Fruit fly (Drosophila melanogaster): Measurements from ENCODE around the gene CG7069.

DNA sequence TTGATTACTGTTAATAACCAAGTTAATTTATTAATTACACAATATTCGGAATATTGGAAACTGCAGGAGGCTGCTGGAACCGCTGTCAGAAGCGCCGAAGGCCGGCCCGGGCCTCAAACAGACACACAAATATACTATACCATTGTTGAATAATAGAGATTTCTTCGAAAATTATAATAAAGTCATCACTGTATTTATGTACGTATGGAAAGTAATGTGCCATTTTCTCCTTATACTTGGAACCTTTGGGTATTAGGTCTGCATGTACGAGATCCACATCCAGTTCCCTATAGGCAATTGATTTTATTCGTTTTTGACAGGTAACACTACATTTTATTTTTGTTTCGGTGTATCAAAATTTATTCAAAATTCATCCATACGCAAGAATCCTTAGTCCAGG is at the start of gene CG7069:
- TF ChIP-seq Myc (optimal IDR thresholded peaks at IDR 0.05) (no peak), Sin3A (optimal IDR thresholded peaks at IDR 0.05) (no peak), h (optimal IDR thresholded peaks at IDR 0.05) (no peak), ttk (optimal IDR thresholded peaks at IDR 0.05) (no peak), insv (optimal IDR thresholded peaks at IDR 0.05) (no peak), psq (optimal IDR thresholded peaks at IDR 0.05) (no peak)

All from Kc167 (cell line).